Worm (Caenorhabditis elegans) whole organism, young adult: ENCODE results near the gene ints-5.

Experiments
- D2030.7 ChIP-seq: fragments of 200-800 bp; sonication (Bioruptor generic); IDR thresholded peaks from 2 replicates; pipeline ENCODE4 v1.3.6; 2022; ENCODE audit warnings: missing genetic modification reagents, missing genetic modification characterization, missing compliant biosample characterization
- F10E7.11 ChIP-seq: sonication (generic microtip); optimal IDR thresholded peaks from 2 replicates; lab custom pipeline; 2017; ENCODE audit warnings: mild to moderate bottlenecking, missing genetic modification characterization, moderate library complexity, missing compliant biosample characterization
- F39B2.1 ChIP-seq: fragments of 200-800 bp; sonication (Bioruptor generic); IDR thresholded peaks from 2 replicates; pipeline ENCODE4 v1.3.6; 2022; ENCODE audit warnings: missing genetic modification reagents, missing genetic modification characterization, missing compliant biosample characterization
- F52B5.7 ChIP-seq: sonication (generic microtip); optimal IDR thresholded peaks from 2 replicates; lab custom pipeline; 2016; ENCODE audit warnings: mild to moderate bottlenecking, missing genetic modification characterization, missing compliant biosample characterization
- F57C9.4 ChIP-seq: sonication (generic microtip); optimal IDR thresholded peaks from 2 replicates; lab custom pipeline; 2017; ENCODE audit warnings: mild to moderate bottlenecking, missing genetic modification characterization, missing compliant biosample characterization
- K11D2.4 ChIP-seq: fragments of 200-800 bp; sonication (Bioruptor generic); IDR thresholded peaks from 2 replicates; pipeline ENCODE4 v1.3.6; 2022; ENCODE audit warnings: missing genetic modification reagents, missing genetic modification characterization, missing compliant biosample characterization
- K12H6.12 ChIP-seq: fragments of 200-800 bp; sonication (Bioruptor generic); optimal IDR thresholded peaks from 2 replicates; lab custom pipeline; 2018; ENCODE audit warnings: mild to moderate bottlenecking, missing genetic modification characterization, missing compliant biosample characterization
- Y53G8AR.9 ChIP-seq: fragments of 200-800 bp; sonication (Bioruptor generic); conservative IDR thresholded peaks from 2 replicates; pipeline ENCODE4 v1.3.6; 2022; ENCODE audit warnings: missing genetic modification reagents, missing genetic modification characterization, missing compliant biosample characterization
- ama-1 ChIP-seq, 3 experiments: fragments of 150-350 bp in 1 of 3; sonication (generic microtip) in 2 of 3; optimal IDR thresholded peaks; 2 replicates each; lab custom pipeline; 2014 to 2018; ENCODE audit warnings: missing biosample characterization in 2 of 3, missing genetic modification characterization in 2 of 3, missing genetic modification reagents in 2 of 3
- attf-6 ChIP-seq: fragments of 200-800 bp; sonication (Bioruptor generic); IDR thresholded peaks from 2 replicates; pipeline ENCODE4 v1.3.6; 2022; ENCODE audit warnings: missing genetic modification reagents, missing genetic modification characterization, missing compliant biosample characterization
- ccch-3 ChIP-seq: fragments of 200-800 bp; sonication (Bioruptor generic); optimal IDR thresholded peaks from 2 replicates; lab custom pipeline; 2018; ENCODE audit warnings: mild to moderate bottlenecking, missing genetic modification characterization, missing compliant biosample characterization
- cebp-1 ChIP-seq, 2 experiments: fragments of 200-800 bp in 1 of 2; sonication (Bioruptor generic) in 1 of 2; sonication (generic microtip) in 1 of 2; IDR thresholded peaks in 1 of 2; optimal IDR thresholded peaks in 1 of 2; 2 replicates each; pipeline versions ENCODE4 v1.3.6 to Lab custom; 2017 to 2022; ENCODE audit warnings: missing compliant biosample characterization in 2 of 2, missing genetic modification characterization in 2 of 2, mild to moderate bottlenecking in 1 of 2, missing genetic modification reagents in 1 of 2, moderate library complexity in 1 of 2
- cebp-2 ChIP-seq: fragments of 200-800 bp; sonication (Bioruptor generic); IDR thresholded peaks from 2 replicates; pipeline ENCODE4 v1.3.6; 2022; ENCODE audit warnings: missing genetic modification characterization, missing compliant biosample characterization
- ceh-100 ChIP-seq: fragments of 200-800 bp; sonication (Bioruptor generic); IDR thresholded peaks from 2 replicates; pipeline ENCODE4 v1.3.6; 2022; ENCODE audit warnings: missing genetic modification reagents, missing genetic modification characterization, missing compliant biosample characterization
- dpl-1 ChIP-seq: fragments of 150-350 bp; optimal IDR thresholded peaks from 2 replicates; lab custom pipeline; 2014; ENCODE audit warnings: missing biosample characterization, missing genetic modification reagents, missing genetic modification characterization
- hrde-1 ChIP-seq: sonication (generic microtip); optimal IDR thresholded peaks from 2 replicates; lab custom pipeline; 2016; ENCODE audit warnings: missing genetic modification characterization, mild to moderate bottlenecking, missing compliant biosample characterization, moderate library complexity, missing genotype, missing genetic modification reagents, borderline replicate concordance
- hsf-1 ChIP-seq: fragments of 200-800 bp; sonication (Bioruptor generic); IDR thresholded peaks from 2 replicates; pipeline ENCODE4 v1.3.6; 2022; ENCODE audit warnings: missing genetic modification reagents, missing genetic modification characterization, missing compliant biosample characterization
- lag-1 ChIP-seq: fragments of 200-800 bp; sonication (Bioruptor generic); IDR thresholded peaks from 2 replicates; pipeline ENCODE4 v1.3.6; 2022; ENCODE audit warnings: missing genetic modification reagents, missing genetic modification characterization, missing compliant biosample characterization
- lin-35 ChIP-seq, 3 experiments: fragments of 150-350 bp in 2 of 3; sonication (generic microtip) in 1 of 3; optimal IDR thresholded peaks; 2 replicates each; lab custom pipeline; 2014 to 2018; ENCODE audit warnings: missing biosample characterization in 3 of 3, missing genetic modification characterization in 3 of 3, missing genetic modification reagents in 3 of 3
- lin-54 ChIP-seq: fragments of 200-800 bp; sonication (Bioruptor generic); optimal IDR thresholded peaks from 2 replicates; lab custom pipeline; 2018; ENCODE audit warnings: mild to moderate bottlenecking, missing genetic modification characterization, missing compliant biosample characterization
- madf-6 ChIP-seq: fragments of 200-800 bp; sonication (Bioruptor generic); IDR thresholded peaks from 2 replicates; pipeline ENCODE4 v1.3.6; 2022; ENCODE audit warnings: missing genetic modification reagents, missing genetic modification characterization, missing compliant biosample characterization
- nfya-1 ChIP-seq: sonication (generic microtip); optimal IDR thresholded peaks from 2 replicates; lab custom pipeline; 2017; ENCODE audit warnings: antibody characterized with exemption, missing compliant biosample characterization, missing genetic modification characterization, borderline replicate concordance; ENCODE audit not compliant: insufficient read depth
- nfya-2 ChIP-seq: fragments of 200-800 bp; sonication (Bioruptor generic); IDR thresholded peaks from 2 replicates; pipeline ENCODE4 v1.3.6; 2022; ENCODE audit warnings: missing genetic modification reagents, missing genetic modification characterization, missing compliant biosample characterization
- nfyb-1 ChIP-seq: fragments of 200-800 bp; sonication (Bioruptor generic); IDR thresholded peaks from 2 replicates; pipeline ENCODE4 v1.3.6; 2022; ENCODE audit warnings: missing genetic modification reagents, missing genetic modification characterization, missing compliant biosample characterization
- nhr-179 ChIP-seq: sonication (generic microtip); optimal IDR thresholded peaks from 2 replicates; lab custom pipeline; 2016; ENCODE audit warnings: mild to moderate bottlenecking, missing genetic modification characterization, missing compliant biosample characterization
- nhr-27 ChIP-seq: fragments of 200-800 bp; sonication (Bioruptor generic); optimal IDR thresholded peaks from 2 replicates; lab custom pipeline; 2018; ENCODE audit warnings: mild to moderate bottlenecking, missing genetic modification characterization, moderate library complexity, missing compliant biosample characterization
- snpc-3.4 ChIP-seq: sonication (generic microtip); optimal IDR thresholded peaks from 2 replicates; lab custom pipeline; 2017; ENCODE audit warnings: missing genetic modification characterization, mild to moderate bottlenecking, missing compliant biosample characterization, antibody characterized with exemption, moderate library complexity, missing genotype, missing genetic modification reagents
- snpc-4 ChIP-seq, 5 experiments: fragments of 150-350 bp in 1 of 5; sonication (generic microtip) in 4 of 5; optimal IDR thresholded peaks; 2 replicates each; lab custom pipeline; 2014 to 2018; ENCODE audit warnings: missing genetic modification characterization in 5 of 5, missing biosample characterization in 3 of 5, antibody characterized with exemption in 2 of 5, mild to moderate bottlenecking in 2 of 5, missing compliant biosample characterization in 2 of 5, missing genotype in 2 of 5, moderate library complexity in 2 of 5, missing genetic modification reagents in 1 of 5
- sptf-2 ChIP-seq: fragments of 200-800 bp; sonication (Bioruptor generic); optimal IDR thresholded peaks from 2 replicates; lab custom pipeline; 2018; ENCODE audit warnings: mild to moderate bottlenecking, missing genetic modification characterization, missing compliant biosample characterization
- tlf-1 ChIP-seq: fragments of 200-800 bp; sonication (Bioruptor generic); optimal IDR thresholded peaks from 2 replicates; lab custom pipeline; 2018; ENCODE audit warnings: mild to moderate bottlenecking, missing genetic modification characterization, missing compliant biosample characterization

ints-5 gene

ce11 chrV:18577458-18578078 lies 43.8 kb downstream of the ints-5 start (continued):
- TF ChIP-seq F10E7.11 (tag; lab: Kevin White, UChicago): no peak
- no peak for TF ChIP-seq ceh-100 (GFP tag; lab: Robert Waterston, UW)

ce11 chrV:18578306-18578705 lies 44.6 kb downstream of the ints-5 start:
- TF ChIP-seq cebp-1 (GFP tag; IDR thresholded peaks at IDR 0.05; lab: Robert Waterston, UW) (no peak), cebp-1 (tag; optimal IDR thresholded peaks at IDR 0.05; lab: Kevin White, UChicago) (no peak), snpc-4 (GFP tag; optimal IDR thresholded peaks at IDR 0.05; lab: Kevin White, UChicago) (no peak), snpc-4 (tag; optimal IDR thresholded peaks at IDR 0.05; lab: Kevin White, UChicago) (peak in 3 of 4 experiments; percentile 73 to 83 (median 81))

ce11 chrV:18579684-18580083 lies 45.9 kb downstream of the ints-5 start, which contains the start of gene Y51A2D.13:
TSS of gene Y51A2D.13 (minus strand) at chrV:18579784.
- TF ChIP-seq ama-1 (optimal IDR thresholded peaks at IDR 0.05; lab: Kevin White, UChicago): no peak
- TF ChIP-seq ama-1 (GFP tag; optimal IDR thresholded peaks at IDR 0.05; lab: Kevin White, UChicago): no peak
- TF ChIP-seq K12H6.12 (tag; lab: Kevin White, UChicago): no peak
- TF ChIP-seq nhr-27 (tag; lab: Kevin White, UChicago): no peak
- no peak for TF ChIP-seq attf-6 (GFP tag; lab: Robert Waterston, UW)
- TF ChIP-seq hrde-1 (tag; lab: Kevin White, UChicago): no peak
- no peak for TF ChIP-seq nfya-1 (tag; lab: Kevin White, UChicago)
- no peak for TF ChIP-seq lin-54
- no peak for TF ChIP-seq D2030.7 (GFP tag; lab: Robert Waterston, UW)
- no peak for TF ChIP-seq sptf-2 (GFP tag; lab: Kevin White, UChicago)
- TF ChIP-seq dpl-1 (GFP tag; lab: Kevin White, UChicago): no peak
- TF ChIP-seq lag-1 (GFP tag; lab: Robert Waterston, UW): no peak
- TF ChIP-seq, all 124 proteins: peak for 0

ce11 chrV:18581393-18582113 lies 47.8 kb downstream of the ints-5 start:
- no peak for TF ChIP-seq F39B2.1 (GFP tag; lab: Robert Waterston, UW)
- no peak for TF ChIP-seq lin-54
- TF ChIP-seq Y53G8AR.9 (GFP tag; lab: Robert Waterston, UW): no peak
- no peak for TF ChIP-seq hsf-1 (GFP tag; lab: Robert Waterston, UW)
- no peak for TF ChIP-seq lag-1 (GFP tag; lab: Robert Waterston, UW)
- no peak for TF ChIP-seq K11D2.4 (GFP tag; lab: Robert Waterston, UW)
- TF ChIP-seq ccch-3 (GFP tag; lab: Kevin White, UChicago): no peak
- TF ChIP-seq snpc-3.4 (tag; lab: Kevin White, UChicago): no peak
- no peak for TF ChIP-seq F52B5.7
- TF ChIP-seq nfya-2 (GFP tag; lab: Robert Waterston, UW): no peak
- no peak for TF ChIP-seq F57C9.4 (tag; lab: Kevin White, UChicago)
- TF ChIP-seq madf-6 (GFP tag; lab: Robert Waterston, UW): no peak
- TF ChIP-seq K12H6.12 (tag; lab: Kevin White, UChicago): no peak
- TF ChIP-seq lin-35 (GFP tag; optimal IDR thresholded peaks at IDR 0.05; lab: Kevin White, UChicago): no peak
- no peak for TF ChIP-seq nfyb-1
- TF ChIP-seq tlf-1: no peak
- TF ChIP-seq nhr-179 (tag; lab: Kevin White, UChicago): no peak
- TF ChIP-seq cebp-2 (GFP tag; lab: Robert Waterston, UW): no peak
- TF ChIP-seq, all 124 proteins: peak for 0
